Worm (Caenorhabditis elegans) whole organism, mixed stage, embryonic: ENCODE results near the gene ptp-5.1.

Experiments used
- ceh-39 ChIP-seq: fragments of 150-350 bp; optimal IDR thresholded peaks from 2 replicates; lab custom pipeline; 2014; ENCODE audit warnings: missing biosample characterization, missing genetic modification characterization
- elt-1 ChIP-seq: sonication (generic microtip); optimal IDR thresholded peaks from 2 replicates; lab custom pipeline; 2017; ENCODE audit warnings: missing genetic modification characterization, mild to moderate bottlenecking, missing compliant biosample characterization, antibody characterized with exemption, moderate library complexity, borderline replicate concordance; ENCODE audit not compliant: insufficient read depth
- elt-3 ChIP-seq: fragments of 150-350 bp; optimal IDR thresholded peaks from 2 replicates; lab custom pipeline; 2014; ENCODE audit warnings: missing biosample characterization, missing genetic modification characterization
- lsy-2 ChIP-seq: fragments of 150-350 bp; optimal IDR thresholded peaks from 2 replicates; lab custom pipeline; 2014; ENCODE audit warnings: missing biosample characterization, missing genetic modification characterization
- mls-2 ChIP-seq: sonication (generic microtip); optimal IDR thresholded peaks from 2 replicates; lab custom pipeline; 2016; ENCODE audit warnings: mild to moderate bottlenecking, missing genetic modification characterization, moderate library complexity, missing compliant biosample characterization
- nhr-12 ChIP-seq: fragments of 150-350 bp; optimal IDR thresholded peaks from 2 replicates; lab custom pipeline; 2014; ENCODE audit warnings: missing biosample characterization, missing genetic modification characterization
- nhr-237 ChIP-seq: fragments of 150-350 bp; optimal IDR thresholded peaks from 2 replicates; lab custom pipeline; 2014; ENCODE audit warnings: missing biosample characterization, missing genetic modification characterization
- nhr-28 ChIP-seq: fragments of 150-350 bp; optimal IDR thresholded peaks from 2 replicates; lab custom pipeline; 2014; ENCODE audit warnings: missing biosample characterization, missing genetic modification characterization
- nhr-76 ChIP-seq: sonication (generic microtip); optimal IDR thresholded peaks from 2 replicates; lab custom pipeline; 2017; ENCODE audit warnings: missing biosample characterization, missing genetic modification characterization
- pha-4 ChIP-seq: fragments of 150-350 bp; optimal IDR thresholded peaks from 2 replicates; lab custom pipeline; 2018; ENCODE audit warnings: missing biosample characterization, missing genetic modification reagents, missing genetic modification characterization
- snpc-4 ChIP-seq: fragments of 150-350 bp; optimal IDR thresholded peaks from 2 replicates; lab custom pipeline; 2014; ENCODE audit warnings: missing biosample characterization, missing genetic modification characterization
- unc-39 ChIP-seq: fragments of 150-350 bp; optimal IDR thresholded peaks from 2 replicates; lab custom pipeline; 2014; ENCODE audit warnings: missing biosample characterization, missing genetic modification characterization
- unc-62 ChIP-seq: fragments of 150-350 bp; optimal IDR thresholded peaks from 2 replicates; lab custom pipeline; 2014; ENCODE audit warnings: missing biosample characterization, missing genetic modification reagents, missing genetic modification characterization
- ztf-11 ChIP-seq: fragments of 150-350 bp; optimal IDR thresholded peaks from 2 replicates; lab custom pipeline; 2014; ENCODE audit warnings: missing biosample characterization, missing genetic modification characterization

ce11 chrIV:5206716-5207115 is 40.6 kb downstream of the ptp-5.1 start:
- no peak for TF ChIP-seq elt-1
- TF ChIP-seq unc-62 (GFP tag; lab: Kevin White, UChicago): no peak
- TF ChIP-seq nhr-237 (tag; lab: Kevin White, UChicago): no peak
- no peak for TF ChIP-seq nhr-76 (tag; lab: Kevin White, UChicago)
- TF ChIP-seq pha-4 (tag; lab: Kevin White, UChicago): no peak
- TF ChIP-seq ztf-11: no peak
- no peak for TF ChIP-seq nhr-28 (tag; lab: Kevin White, UChicago)
- TF ChIP-seq mls-2 (tag; lab: Kevin White, UChicago): no peak
- no peak for TF ChIP-seq ceh-39 (tag; lab: Kevin White, UChicago)
- TF ChIP-seq unc-39 (tag; lab: Kevin White, UChicago): no peak
- TF ChIP-seq snpc-4 (tag; lab: Kevin White, UChicago): no peak
- TF ChIP-seq nhr-12: no peak
- TF ChIP-seq lsy-2 (tag; lab: Kevin White, UChicago): no peak
- no peak for TF ChIP-seq elt-3 (tag; lab: Kevin White, UChicago)
